Fruit fly (Drosophila melanogaster) whole organism, adult: ENCODE results near the gene Septin4.

Experiments used
- CG11617 ChIP-seq: fragments of 200-800 bp; sonication (Bioruptor generic); optimal IDR thresholded peaks from 2 replicates; lab custom pipeline; 2017; ENCODE audit warnings: mild to moderate bottlenecking, missing biosample characterization, missing genetic modification reagents, missing genetic modification characterization
- CG14711 ChIP-seq: fragments of 200-800 bp; sonication (Bioruptor generic); optimal IDR thresholded peaks from 2 replicates; lab custom pipeline; 2018; ENCODE audit warnings: missing biosample characterization, mild to moderate bottlenecking, missing genetic modification characterization, moderate library complexity
- CG33017 ChIP-seq: fragments of 200-800 bp; sonication (Bioruptor generic); optimal IDR thresholded peaks from 2 replicates; lab custom pipeline; 2018; ENCODE audit warnings: missing biosample characterization, mild to moderate bottlenecking, missing genetic modification characterization, moderate library complexity
- cnc ChIP-seq, 2 experiments: fragments of >200 bp; optimal IDR thresholded peaks; 2 replicates each; lab custom pipeline; 2017
- kay ChIP-seq: fragments of 200-800 bp; sonication (Bioruptor generic); peaks from one replicate; lab custom pipeline; 2016; ENCODE audit warnings: missing biosample characterization, missing genetic modification characterization, borderline replicate concordance
- tj ChIP-seq: fragments of 200-800 bp; sonication (Bioruptor generic); optimal IDR thresholded peaks from 3 replicates; lab custom pipeline; 2017; ENCODE audit warnings: missing biosample characterization, mild to moderate bottlenecking, missing genetic modification characterization, moderate library complexity

dm6 chrX:16677163-16677562 lies 17.8 kb downstream of the Septin4 start:
- TF ChIP-seq cnc (optimal IDR thresholded peaks at IDR 0.05; lab: Kevin White, UChicago) (no peak), tj (GFP tag; lab: Kevin White, UChicago) (no peak), CG33017 (tag; lab: Kevin White, UChicago) (no peak), CG14711 (tag; lab: Kevin White, UChicago) (peak; percentile 7), kay (GFP tag; lab: Kevin White, UChicago) (no peak), CG11617 (GFP tag; lab: Kevin White, UChicago) (peak; percentile 9)
